Worm (Caenorhabditis elegans) whole organism, L1 larva: ENCODE data around the gene srg-69.

Source experiments
- C04F5.9 ChIP-seq: sonication (generic microtip); optimal IDR thresholded peaks from 2 replicates; lab custom pipeline; 2016; ENCODE audit warnings: missing genetic modification characterization, missing compliant biosample characterization
- C16A3.4 ChIP-seq: fragments of 150-350 bp; optimal IDR thresholded peaks from 2 replicates; lab custom pipeline; 2014; ENCODE audit warnings: missing biosample characterization, missing genetic modification characterization
- C34B4.2 ChIP-seq: sonication (generic microtip); optimal IDR thresholded peaks from 2 replicates; lab custom pipeline; 2017; ENCODE audit warnings: mild to moderate bottlenecking, missing genetic modification characterization, missing compliant biosample characterization
- aha-1 ChIP-seq: fragments of 150-350 bp; optimal IDR thresholded peaks from 2 replicates; lab custom pipeline; 2014; ENCODE audit warnings: missing biosample characterization, missing genetic modification characterization
- aly-2 ChIP-seq: fragments of 150-350 bp; optimal IDR thresholded peaks from 2 replicates; lab custom pipeline; 2014; ENCODE audit warnings: missing biosample characterization, missing genetic modification characterization
- dsc-1 ChIP-seq: sonication (generic microtip); optimal IDR thresholded peaks from 2 replicates; lab custom pipeline; 2016; ENCODE audit warnings: mild to moderate bottlenecking, missing genetic modification characterization, missing compliant biosample characterization
- efl-1 ChIP-seq, 4 experiments: fragments of 150-350 bp; optimal IDR thresholded peaks in 3 of 4; peaks in 1 of 4; 1 replicate in 1 of 4; 2 replicates in 3 of 4; lab custom pipeline; 2014; ENCODE audit warnings: missing biosample characterization in 2 of 4, missing genetic modification characterization in 2 of 4, missing genetic modification reagents in 2 of 4
- egl-27 ChIP-seq, 2 experiments: fragments of 150-350 bp in 1 of 2; sonication (generic microtip); optimal IDR thresholded peaks; 3 replicates each; lab custom pipeline; 2017 to 2018; ENCODE audit warnings: missing biosample characterization in 2 of 2, missing genetic modification characterization in 2 of 2, missing genetic modification reagents in 2 of 2
- elt-2 ChIP-seq: sonication (generic microtip); optimal IDR thresholded peaks from 2 replicates; lab custom pipeline; 2016; ENCODE audit warnings: missing genetic modification characterization, mild to moderate bottlenecking, inconsistent platforms, missing compliant biosample characterization, missing genetic modification reagents
- ets-5 ChIP-seq: fragments of 200-800 bp; sonication (Bioruptor generic); IDR thresholded peaks from 2 replicates; pipeline ENCODE4 v1.3.6; 2022; ENCODE audit warnings: missing genetic modification characterization, missing compliant biosample characterization
- fkh-10 ChIP-seq: sonication (generic microtip); optimal IDR thresholded peaks from 2 replicates; lab custom pipeline; 2017; ENCODE audit warnings: missing biosample characterization, missing genetic modification reagents, missing genetic modification characterization
- fkh-4 ChIP-seq: sonication (generic microtip); optimal IDR thresholded peaks from 2 replicates; lab custom pipeline; 2016; ENCODE audit warnings: missing compliant biosample characterization, missing genetic modification characterization, borderline replicate concordance
- fos-1 ChIP-seq: fragments of 150-350 bp; optimal IDR thresholded peaks from 2 replicates; lab custom pipeline; 2014; ENCODE audit warnings: missing biosample characterization, missing genetic modification characterization
- grh-1 ChIP-seq: fragments of 200-800 bp; sonication (Bioruptor generic); IDR thresholded peaks from 2 replicates; pipeline ENCODE4 v1.3.6; 2022; ENCODE audit warnings: missing genetic modification reagents, missing genetic modification characterization, missing compliant biosample characterization
- hlh-4 ChIP-seq: sonication (generic microtip); optimal IDR thresholded peaks from 2 replicates; lab custom pipeline; 2016; ENCODE audit warnings: mild to moderate bottlenecking, missing genetic modification characterization, missing compliant biosample characterization
- hpl-2 ChIP-seq: fragments of 150-350 bp; optimal IDR thresholded peaks from 2 replicates; lab custom pipeline; 2014; ENCODE audit warnings: missing biosample characterization, missing genetic modification reagents, missing genetic modification characterization
- isw-1 ChIP-seq: fragments of 200-800 bp; sonication (Bioruptor generic); IDR thresholded peaks from 2 replicates; pipeline ENCODE4 v1.3.6; 2022; ENCODE audit warnings: missing genetic modification characterization, missing compliant biosample characterization
- jun-1 ChIP-seq: fragments of 150-350 bp; optimal IDR thresholded peaks from 2 replicates; lab custom pipeline; 2014; ENCODE audit warnings: missing biosample characterization, missing genetic modification reagents, missing genetic modification characterization
- lin-13 ChIP-seq: fragments of 150-350 bp; optimal IDR thresholded peaks from 2 replicates; lab custom pipeline; 2014; ENCODE audit warnings: missing biosample characterization, missing genetic modification reagents, missing genetic modification characterization
- lin-15B ChIP-seq: fragments of 150-350 bp; sonication (generic microtip); optimal IDR thresholded peaks from 3 replicates; lab custom pipeline; 2014; ENCODE audit warnings: missing biosample characterization, missing genetic modification characterization
- lin-35 ChIP-seq, 2 experiments: fragments of 150-350 bp; optimal IDR thresholded peaks; 2 replicates each; lab custom pipeline; 2014; ENCODE audit warnings: missing biosample characterization in 2 of 2, missing genetic modification characterization in 2 of 2, missing genetic modification reagents in 2 of 2
- lin-39 ChIP-seq: fragments of 150-350 bp; optimal IDR thresholded peaks from 2 replicates; lab custom pipeline; 2014; ENCODE audit warnings: missing biosample characterization, missing genetic modification reagents, missing genetic modification characterization
- mab-9 ChIP-seq: fragments of 200-800 bp; sonication (Bioruptor generic); IDR thresholded peaks from 2 replicates; pipeline ENCODE4 v1.3.6; 2022; ENCODE audit warnings: missing genetic modification reagents, missing genetic modification characterization, missing compliant biosample characterization
- mdl-1 ChIP-seq, 2 experiments: fragments of 150-350 bp; optimal IDR thresholded peaks; 2 replicates each; lab custom pipeline; 2014 to 2017; ENCODE audit warnings: missing biosample characterization in 2 of 2, missing genetic modification characterization in 2 of 2, inconsistent platforms in 1 of 2
- mef-2 ChIP-seq: fragments of 150-350 bp; optimal IDR thresholded peaks from 2 replicates; lab custom pipeline; 2014; ENCODE audit warnings: missing biosample characterization, missing genetic modification characterization
- nhr-11 ChIP-seq: fragments of 150-350 bp; optimal IDR thresholded peaks from 2 replicates; lab custom pipeline; 2014; ENCODE audit warnings: missing biosample characterization, missing genetic modification characterization
- nhr-12 ChIP-seq: sonication (generic microtip); optimal IDR thresholded peaks from 2 replicates; lab custom pipeline; 2017; ENCODE audit warnings: missing biosample characterization, missing genetic modification characterization
- nhr-20 ChIP-seq: sonication (generic microtip); optimal IDR thresholded peaks from 2 replicates; lab custom pipeline; 2016; ENCODE audit warnings: mild to moderate bottlenecking, missing genetic modification characterization, missing compliant biosample characterization
- nhr-28 ChIP-seq: fragments of 150-350 bp; optimal IDR thresholded peaks from 2 replicates; lab custom pipeline; 2014; ENCODE audit warnings: missing biosample characterization, missing genetic modification characterization
- nhr-47 ChIP-seq: sonication (generic microtip); optimal IDR thresholded peaks from 2 replicates; lab custom pipeline; 2016; ENCODE audit warnings: mild to moderate bottlenecking, missing genetic modification characterization, moderate library complexity, missing compliant biosample characterization
- nhr-71 ChIP-seq: sonication (generic microtip); optimal IDR thresholded peaks from 2 replicates; lab custom pipeline; 2016; ENCODE audit warnings: mild to moderate bottlenecking, missing genetic modification characterization, moderate library complexity, missing compliant biosample characterization
- nhr-76 ChIP-seq: sonication (generic microtip); optimal IDR thresholded peaks from 2 replicates; lab custom pipeline; 2017; ENCODE audit warnings: missing biosample characterization, missing genetic modification characterization
- nhr-85 ChIP-seq: sonication (generic microtip); peaks from one replicate; lab custom pipeline; 2016; ENCODE audit warnings: missing genetic modification characterization, inconsistent platforms, missing compliant biosample characterization
- nhr-90 ChIP-seq: sonication (generic microtip); optimal IDR thresholded peaks from 2 replicates; lab custom pipeline; 2016; ENCODE audit warnings: mild to moderate bottlenecking, missing genetic modification characterization, missing compliant biosample characterization; ENCODE audit not compliant: poor library complexity
- pag-3 ChIP-seq: sonication (generic microtip); optimal IDR thresholded peaks from 2 replicates; lab custom pipeline; 2017; ENCODE audit warnings: missing genetic modification characterization, mild to moderate bottlenecking, missing compliant biosample characterization, antibody characterized with exemption, borderline replicate concordance; ENCODE audit not compliant: insufficient read depth
- pqm-1 ChIP-seq: sonication (generic microtip); optimal IDR thresholded peaks from 3 replicates; lab custom pipeline; 2017; ENCODE audit warnings: missing biosample characterization, missing genetic modification characterization
- skn-1 ChIP-seq: fragments of 150-350 bp; optimal IDR thresholded peaks from 2 replicates; lab custom pipeline; 2014; ENCODE audit warnings: missing biosample characterization, missing genetic modification characterization
- sptf-1 ChIP-seq: fragments of 150-350 bp; optimal IDR thresholded peaks from 2 replicates; lab custom pipeline; 2014; ENCODE audit warnings: missing biosample characterization, missing genetic modification characterization
- unc-130 ChIP-seq: fragments of 150-350 bp; optimal IDR thresholded peaks from 2 replicates; lab custom pipeline; 2017; ENCODE audit warnings: missing biosample characterization, missing genetic modification characterization, inconsistent platforms
- unc-62 ChIP-seq: fragments of 150-350 bp; optimal IDR thresholded peaks from 2 replicates; lab custom pipeline; 2014; ENCODE audit warnings: missing biosample characterization, missing genetic modification reagents, missing genetic modification characterization
- unc-98 ChIP-seq: fragments of 200-800 bp; sonication (Bioruptor generic); IDR thresholded peaks from 2 replicates; pipeline ENCODE4 v1.3.6; 2022; ENCODE audit warnings: missing genetic modification characterization, missing compliant biosample characterization
- xbp-1 ChIP-seq: sonication (generic microtip); optimal IDR thresholded peaks from 2 replicates; lab custom pipeline; 2016; ENCODE audit warnings: missing genetic modification characterization, missing compliant biosample characterization
- zip-4 ChIP-seq: fragments of 200-800 bp; sonication (Bioruptor generic); optimal IDR thresholded peaks from 2 replicates; lab custom pipeline; 2018; ENCODE audit warnings: mild to moderate bottlenecking, missing genetic modification characterization, moderate library complexity, missing compliant biosample characterization
- ztf-4 ChIP-seq: fragments of 150-350 bp; optimal IDR thresholded peaks from 2 replicates; lab custom pipeline; 2014; ENCODE audit warnings: missing biosample characterization, missing genetic modification characterization

Gene srg-69

ce11 chrII:5321718-5322286 is 33.7 kb upstream of the srg-69 start (continued):
- TF ChIP-seq fkh-4 (tag; lab: Kevin White, UChicago), result no peak
- TF ChIP-seq zip-4 (GFP tag; lab: Kevin White, UChicago), result peak; percentile 41
- TF ChIP-seq nhr-20 (tag; lab: Kevin White, UChicago), result peak; percentile 86
- TF ChIP-seq skn-1 (tag; lab: Kevin White, UChicago), result peak; percentile 39
- TF ChIP-seq fos-1 (tag; lab: Kevin White, UChicago), result no peak
- TF ChIP-seq C04F5.9 (tag; lab: Kevin White, UChicago), result no peak
- peak; percentile 87 for TF ChIP-seq elt-2
- no peak for TF ChIP-seq ets-5 (GFP tag; lab: Robert Waterston, UW)
- TF ChIP-seq nhr-12 (tag; lab: Kevin White, UChicago), result no peak
- peak; percentile 20 for TF ChIP-seq pqm-1
- peak in 1 of 2 experiments; percentile 42 for TF ChIP-seq egl-27 (tag; optimal IDR thresholded peaks at IDR 0.05; lab: Kevin White, UChicago)
- peak in 1 of 2 experiments; percentile 26 for TF ChIP-seq mdl-1 (tag; optimal IDR thresholded peaks at IDR 0.05; lab: Kevin White, UChicago)
- TF ChIP-seq lin-39 (tag; lab: Kevin White, UChicago), result no peak
- TF ChIP-seq fkh-10 (GFP tag; lab: Kevin White, UChicago), result no peak
- TF ChIP-seq lin-15B (tag; lab: Kevin White, UChicago), result no peak
- TF ChIP-seq hpl-2 (GFP tag; lab: Kevin White, UChicago), result peak; percentile 18
- no peak for TF ChIP-seq sptf-1
- peak; percentile 14 for TF ChIP-seq lin-13 (GFP tag; lab: Kevin White, UChicago)
- peak; percentile 90 for TF ChIP-seq grh-1 (GFP tag; lab: Robert Waterston, UW)
- no peak for TF ChIP-seq mef-2 (tag; lab: Kevin White, UChicago)
- TF ChIP-seq hlh-4 (tag; lab: Kevin White, UChicago), result no peak
- TF ChIP-seq dsc-1 (tag; lab: Kevin White, UChicago), result no peak
- TF ChIP-seq lin-35 (GFP tag; optimal IDR thresholded peaks at IDR 0.05; lab: Kevin White, UChicago), result peak; percentile 51 to 52
- TF ChIP-seq ztf-4 (tag; lab: Kevin White, UChicago), result peak; percentile 33
- TF ChIP-seq nhr-90 (tag; lab: Kevin White, UChicago), result peak; percentile 77
- no peak for TF ChIP-seq unc-98
- TF ChIP-seq nhr-71, result peak; percentile 83
- TF ChIP-seq nhr-11 (tag; lab: Kevin White, UChicago), result peak; percentile 4
- no peak for TF ChIP-seq unc-62 (GFP tag; lab: Kevin White, UChicago)
- TF ChIP-seq C34B4.2 (tag; lab: Kevin White, UChicago), result no peak
- no peak for TF ChIP-seq C16A3.4 (tag; lab: Kevin White, UChicago)
- peak; percentile 26 for TF ChIP-seq jun-1 (tag; lab: Kevin White, UChicago)
- no peak for TF ChIP-seq isw-1 (GFP tag; lab: Robert Waterston, UW)
- no peak for TF ChIP-seq pag-3
- TF ChIP-seq nhr-85 (tag; lab: Kevin White, UChicago), result peak; percentile 100
- TF ChIP-seq nhr-47 (tag; lab: Kevin White, UChicago), result peak; percentile 59
- no peak for TF ChIP-seq mab-9 (GFP tag; lab: Robert Waterston, UW)
- no peak for TF ChIP-seq unc-130 (tag; lab: Kevin White, UChicago)
- peak; percentile 40 for TF ChIP-seq xbp-1 (tag; lab: Kevin White, UChicago)
- no peak for TF ChIP-seq nhr-28
- no peak for TF ChIP-seq aly-2
- TF ChIP-seq efl-1 (optimal IDR thresholded peaks at IDR 0.05; lab: Kevin White, UChicago), result peak; percentile 42 to 43
- peak in 1 of 2 experiments; percentile 91 for TF ChIP-seq efl-1 (GFP tag; optimal IDR thresholded peaks at IDR 0.05 in 1 of 2; lab: Kevin White, UChicago)
- no peak for TF ChIP-seq aha-1 (tag; lab: Kevin White, UChicago)
- TF ChIP-seq nhr-76 (tag; lab: Kevin White, UChicago), result no peak
